Worm (Caenorhabditis elegans) whole organism, L2 larva: ENCODE data around the gene nas-18.

ENCODE experiments used
- R02D3.7 ChIP-seq: fragments of 150-350 bp; optimal IDR thresholded peaks from 2 replicates; lab custom pipeline; 2014; ENCODE audit warnings: missing biosample characterization, missing genetic modification characterization
- elt-1 ChIP-seq: fragments of 150-350 bp; optimal IDR thresholded peaks from 2 replicates; lab custom pipeline; 2014; ENCODE audit warnings: missing biosample characterization, missing genetic modification characterization
- mab-5 ChIP-seq: fragments of 150-350 bp; optimal IDR thresholded peaks from 2 replicates; lab custom pipeline; 2014; ENCODE audit warnings: missing biosample characterization, missing genetic modification characterization
- nhr-10 ChIP-seq: sonication (generic microtip); optimal IDR thresholded peaks from 2 replicates; lab custom pipeline; 2017; ENCODE audit warnings: missing biosample characterization, missing genetic modification characterization
- nhr-23 ChIP-seq: fragments of 150-350 bp; optimal IDR thresholded peaks from 2 replicates; lab custom pipeline; 2014; ENCODE audit warnings: missing biosample characterization, missing genetic modification reagents, missing genetic modification characterization
- snpc-4 ChIP-seq: fragments of 150-350 bp; optimal IDR thresholded peaks from 2 replicates; lab custom pipeline; 2014; ENCODE audit warnings: missing biosample characterization, missing genetic modification characterization
- unc-39 ChIP-seq: fragments of 150-350 bp; optimal IDR thresholded peaks from 2 replicates; lab custom pipeline; 2014; ENCODE audit warnings: missing biosample characterization, missing genetic modification characterization

DNA sequence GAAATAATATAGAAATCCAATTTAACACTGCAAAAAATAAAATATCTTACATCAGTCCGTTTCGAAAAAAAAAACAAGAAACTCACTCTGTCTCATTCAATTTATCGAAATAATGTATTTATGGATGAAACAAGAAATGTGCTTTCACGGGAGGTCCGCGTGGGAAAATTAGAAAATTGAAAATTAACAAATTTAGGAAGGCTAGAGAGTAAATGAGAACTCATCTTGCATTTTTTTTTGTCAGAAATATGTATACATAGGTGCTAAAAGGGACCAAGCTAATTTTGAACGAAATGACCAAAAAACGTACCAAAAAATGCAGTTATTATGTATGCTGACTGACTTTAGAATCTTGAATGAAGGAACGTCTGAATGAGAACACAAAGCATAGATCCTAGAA is 28.3 kb downstream of the nas-18 start, which contains the start of gene T26H10.2:
- TF ChIP-seq elt-1 (tag; lab: Kevin White, UChicago): no peak
- TF ChIP-seq nhr-23 (tag; lab: Kevin White, UChicago): no peak
- TF ChIP-seq nhr-10: no peak
- TF ChIP-seq mab-5 (tag; lab: Kevin White, UChicago): no peak
- no peak for TF ChIP-seq unc-39
- no peak for TF ChIP-seq R02D3.7 (tag; lab: Kevin White, UChicago)
- TF ChIP-seq snpc-4 (tag; lab: Kevin White, UChicago): no peak
